Worm (Caenorhabditis elegans) whole organism, late embryonic: ENCODE measurements around the gene F18C5.9.

Experiments
- C38D4.7 ChIP-seq: fragments of 200-800 bp; sonication (Bioruptor generic); optimal IDR thresholded peaks from 2 replicates; lab custom pipeline; 2018; ENCODE audit warnings: mild to moderate bottlenecking, missing genetic modification characterization, moderate library complexity, missing compliant biosample characterization
- K02D7.2 ChIP-seq: sonication (generic microtip); optimal IDR thresholded peaks from 2 replicates; lab custom pipeline; 2017; ENCODE audit warnings: mild to moderate bottlenecking, missing genetic modification characterization, missing compliant biosample characterization
- K09A11.1 ChIP-seq: sonication (generic microtip); optimal IDR thresholded peaks from 2 replicates; lab custom pipeline; 2017; ENCODE audit warnings: antibody characterized with exemption, mild to moderate bottlenecking, missing genetic modification characterization, missing compliant biosample characterization; ENCODE audit not compliant: insufficient read depth
- ahr-1 ChIP-seq: sonication (generic microtip); optimal IDR thresholded peaks from 2 replicates; lab custom pipeline; 2016; ENCODE audit warnings: missing genetic modification characterization, missing compliant biosample characterization
- ama-1 ChIP-seq: fragments of 150-350 bp; optimal IDR thresholded peaks from 2 replicates; lab custom pipeline; 2014
- ceh-18 ChIP-seq: sonication (generic microtip); optimal IDR thresholded peaks from 2 replicates; lab custom pipeline; 2016; ENCODE audit warnings: missing genetic modification characterization, missing compliant biosample characterization
- ceh-30 ChIP-seq: fragments of 150-350 bp; optimal IDR thresholded peaks from 2 replicates; lab custom pipeline; 2014; ENCODE audit warnings: missing biosample characterization, missing genetic modification characterization
- ceh-31 ChIP-seq: sonication (generic microtip); optimal IDR thresholded peaks from 2 replicates; lab custom pipeline; 2016; ENCODE audit warnings: missing genetic modification characterization, missing compliant biosample characterization
- ceh-34 ChIP-seq: sonication (generic microtip); optimal IDR thresholded peaks from 2 replicates; lab custom pipeline; 2016; ENCODE audit warnings: mild to moderate bottlenecking, missing genetic modification characterization, missing compliant biosample characterization
- ceh-48 ChIP-seq: sonication (generic microtip); optimal IDR thresholded peaks from 2 replicates; lab custom pipeline; 2016; ENCODE audit warnings: missing genetic modification characterization, inconsistent platforms, missing compliant biosample characterization
- che-1 ChIP-seq: sonication (generic microtip); optimal IDR thresholded peaks from 2 replicates; lab custom pipeline; 2016; ENCODE audit warnings: mild to moderate bottlenecking, missing genetic modification characterization, missing compliant biosample characterization
- dmd-4 ChIP-seq: sonication (generic microtip); optimal IDR thresholded peaks from 2 replicates; lab custom pipeline; 2016; ENCODE audit warnings: borderline replicate concordance, missing genetic modification characterization, missing compliant biosample characterization
- elt-2 ChIP-seq: sonication (generic microtip); optimal IDR thresholded peaks from 2 replicates; lab custom pipeline; 2016; ENCODE audit warnings: missing genetic modification reagents, missing genetic modification characterization, missing compliant biosample characterization
- ets-4 ChIP-seq: sonication (generic microtip); optimal IDR thresholded peaks from 2 replicates; lab custom pipeline; 2016; ENCODE audit warnings: missing genetic modification characterization, missing compliant biosample characterization
- eyg-1 ChIP-seq: sonication (generic microtip); optimal IDR thresholded peaks from 2 replicates; lab custom pipeline; 2016; ENCODE audit warnings: missing genotype, missing genetic modification characterization, missing compliant biosample characterization
- fkh-10 ChIP-seq: fragments of 150-350 bp; optimal IDR thresholded peaks from 2 replicates; lab custom pipeline; 2014; ENCODE audit warnings: missing biosample characterization, missing genetic modification reagents, missing genetic modification characterization
- fkh-6 ChIP-seq: sonication (generic microtip); optimal IDR thresholded peaks from 2 replicates; lab custom pipeline; 2016; ENCODE audit warnings: missing genetic modification characterization, missing compliant biosample characterization
- hlh-30 ChIP-seq: sonication (generic microtip); optimal IDR thresholded peaks from 2 replicates; lab custom pipeline; 2017; ENCODE audit warnings: antibody characterized with exemption, missing genetic modification characterization, missing compliant biosample characterization; ENCODE audit not compliant: insufficient read depth
- hlh-6 ChIP-seq: sonication (generic microtip); optimal IDR thresholded peaks from 2 replicates; lab custom pipeline; 2016; ENCODE audit warnings: missing genotype, missing genetic modification characterization, missing compliant biosample characterization
- nfya-1 ChIP-seq: sonication (generic microtip); optimal IDR thresholded peaks from 2 replicates; lab custom pipeline; 2017; ENCODE audit warnings: missing genetic modification characterization, mild to moderate bottlenecking, missing compliant biosample characterization, antibody characterized with exemption, moderate library complexity
- nhr-232 ChIP-seq: sonication (generic microtip); optimal IDR thresholded peaks from 2 replicates; lab custom pipeline; 2016; ENCODE audit warnings: missing genetic modification characterization, missing compliant biosample characterization
- pat-9 ChIP-seq: fragments of 200-800 bp; sonication (Bioruptor generic); optimal IDR thresholded peaks from 2 replicates; lab custom pipeline; 2018; ENCODE audit warnings: mild to moderate bottlenecking, missing genetic modification characterization, moderate library complexity, missing compliant biosample characterization
- pax-1 ChIP-seq: fragments of 150-350 bp; optimal IDR thresholded peaks from 2 replicates; lab custom pipeline; 2014; ENCODE audit warnings: missing biosample characterization, missing genetic modification characterization
- pha-2 ChIP-seq: sonication (generic microtip); optimal IDR thresholded peaks from 2 replicates; lab custom pipeline; 2017; ENCODE audit warnings: mild to moderate bottlenecking, missing genetic modification characterization, missing compliant biosample characterization
- pqm-1 ChIP-seq: sonication (generic microtip); optimal IDR thresholded peaks from 2 replicates; lab custom pipeline; 2016; ENCODE audit warnings: missing genetic modification characterization, missing compliant biosample characterization
- pros-1 ChIP-seq: fragments of 150-350 bp; optimal IDR thresholded peaks from 2 replicates; lab custom pipeline; 2014; ENCODE audit warnings: missing biosample characterization, missing genetic modification reagents, missing genetic modification characterization
- rnt-1 ChIP-seq: sonication (generic microtip); optimal IDR thresholded peaks from 2 replicates; lab custom pipeline; 2016; ENCODE audit warnings: missing genetic modification characterization, missing compliant biosample characterization
- sox-4 ChIP-seq: sonication (generic microtip); optimal IDR thresholded peaks from 2 replicates; lab custom pipeline; 2017; ENCODE audit warnings: mild to moderate bottlenecking, missing genetic modification characterization, inconsistent platforms, missing compliant biosample characterization
- syd-9 ChIP-seq: sonication (generic microtip); optimal IDR thresholded peaks from 2 replicates; lab custom pipeline; 2016; ENCODE audit warnings: mild to moderate bottlenecking, missing genetic modification characterization, moderate library complexity, missing compliant biosample characterization
- tbx-2 ChIP-seq: sonication (generic microtip); optimal IDR thresholded peaks from 2 replicates; lab custom pipeline; 2016; ENCODE audit warnings: missing genetic modification characterization, missing compliant biosample characterization
- ttx-3 ChIP-seq: sonication (generic microtip); optimal IDR thresholded peaks from 2 replicates; lab custom pipeline; 2016; ENCODE audit warnings: missing genetic modification reagents, missing genetic modification characterization, missing compliant biosample characterization
- unc-3 ChIP-seq, 2 experiments: fragments of 200-800 bp in 1 of 2; sonication (Bioruptor generic) in 1 of 2; sonication (generic microtip) in 1 of 2; conservative IDR thresholded peaks in 1 of 2; optimal IDR thresholded peaks in 1 of 2; 2 replicates each; pipeline versions ENCODE4 v1.3.6 to Lab custom; 2016 to 2022; ENCODE audit warnings: missing compliant biosample characterization in 2 of 2, missing genetic modification characterization in 2 of 2, missing genetic modification reagents in 1 of 2
- unc-42 ChIP-seq: sonication (generic microtip); optimal IDR thresholded peaks from 2 replicates; lab custom pipeline; 2016; ENCODE audit warnings: missing genotype, missing genetic modification characterization, missing compliant biosample characterization
- unc-55 ChIP-seq: sonication (generic microtip); optimal IDR thresholded peaks from 2 replicates; lab custom pipeline; 2017; ENCODE audit warnings: missing biosample characterization, missing genetic modification reagents, missing genetic modification characterization

F18C5.9 gene

DNA sequence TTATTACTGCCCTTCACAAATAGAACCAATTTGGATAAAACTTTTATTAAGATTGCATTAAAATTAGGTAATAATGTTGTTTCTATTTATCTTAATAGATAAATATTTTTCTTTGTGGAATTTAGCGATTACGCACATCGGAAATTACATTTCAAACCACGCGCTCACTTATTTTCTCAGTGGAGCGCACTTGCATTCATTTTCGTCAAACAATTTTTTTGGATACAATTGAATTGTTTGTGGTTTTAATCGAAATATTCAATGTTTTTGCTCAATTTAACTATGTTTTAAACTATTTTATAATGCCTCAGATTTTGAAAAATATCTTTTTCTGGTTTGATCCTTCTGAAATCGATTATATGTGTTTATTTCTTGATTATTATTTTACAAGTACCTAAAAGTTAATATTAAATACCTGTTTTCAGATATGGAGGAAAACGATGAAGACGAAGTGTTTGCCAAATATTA is 30.9 kb upstream of the F18C5.9 start, which contains the start of gene utp-20:
TSS of gene utp-20 (plus strand) at position 418 of the 468 bp plus-strand sequence.
- TF ChIP-seq eyg-1 (tag; lab: Kevin White, UChicago) (no peak), unc-3 (GFP tag; conservative IDR thresholded peaks at IDR 0.05; lab: Robert Waterston, UW) (no peak), unc-3 (tag; optimal IDR thresholded peaks at IDR 0.05; lab: Kevin White, UChicago) (no peak), K02D7.2 (tag; lab: Kevin White, UChicago) (no peak), nfya-1 (tag; lab: Kevin White, UChicago) (peak; percentile 5), che-1 (tag; lab: Kevin White, UChicago) (no peak), unc-42 (tag; lab: Kevin White, UChicago) (peak; percentile 81), fkh-10 (no peak), ceh-34 (no peak), hlh-30 (tag; lab: Kevin White, UChicago) (peak; percentile 70), syd-9 (tag; lab: Kevin White, UChicago) (no peak), ceh-18 (no peak), ceh-48 (tag; lab: Kevin White, UChicago) (no peak), K09A11.1 (tag; lab: Kevin White, UChicago) (no peak), C38D4.7 (GFP tag; lab: Kevin White, UChicago) (no peak), pros-1 (tag; lab: Kevin White, UChicago) (no peak), sox-4 (tag; lab: Kevin White, UChicago) (no peak), ceh-31 (tag; lab: Kevin White, UChicago) (peak; percentile 26), pqm-1 (tag; lab: Kevin White, UChicago) (no peak), pax-1 (tag; lab: Kevin White, UChicago) (no peak), ets-4 (tag; lab: Kevin White, UChicago) (no peak), pat-9 (no peak), ttx-3 (tag; lab: Kevin White, UChicago) (no peak), ceh-30 (tag; lab: Kevin White, UChicago) (no peak)

DNA sequence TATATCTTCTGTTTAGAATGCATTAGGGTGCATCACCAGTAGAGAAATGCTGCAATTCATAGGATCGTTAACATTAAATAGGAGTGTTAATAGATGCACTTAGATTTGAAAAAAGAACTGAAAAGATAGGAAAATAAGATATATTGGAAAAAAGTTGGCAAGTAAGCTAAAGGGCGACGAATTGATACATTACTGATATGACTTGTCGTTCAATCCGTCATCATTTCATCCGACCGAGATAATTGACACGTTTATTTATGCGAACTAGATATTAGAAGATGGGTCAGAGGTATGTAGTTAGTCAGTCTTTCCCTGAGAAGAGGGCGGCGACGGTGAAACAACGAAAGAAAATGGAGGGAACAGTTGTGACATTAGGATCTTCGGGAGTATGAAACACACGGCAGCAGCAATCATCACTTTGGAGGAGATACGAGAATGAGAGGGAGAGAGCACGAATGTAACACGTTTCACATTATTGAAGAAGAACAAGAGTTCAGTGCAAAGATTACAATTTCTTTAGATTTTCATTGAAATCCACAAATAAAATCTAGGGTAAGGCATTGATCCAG is 22.0 kb upstream of the F18C5.9 start, which contains the start of gene lron-15:
TSS of gene lron-15 (minus strand) at position 51 of the 569 bp plus-strand sequence.
- TF ChIP-seq unc-55 (GFP tag; lab: Kevin White, UChicago) (peak; percentile 50), pqm-1 (tag; lab: Kevin White, UChicago) (no peak), rnt-1 (tag; lab: Kevin White, UChicago) (peak; percentile 21)
- TF ChIP-seq, all 69 proteins: peak for 2

DNA sequence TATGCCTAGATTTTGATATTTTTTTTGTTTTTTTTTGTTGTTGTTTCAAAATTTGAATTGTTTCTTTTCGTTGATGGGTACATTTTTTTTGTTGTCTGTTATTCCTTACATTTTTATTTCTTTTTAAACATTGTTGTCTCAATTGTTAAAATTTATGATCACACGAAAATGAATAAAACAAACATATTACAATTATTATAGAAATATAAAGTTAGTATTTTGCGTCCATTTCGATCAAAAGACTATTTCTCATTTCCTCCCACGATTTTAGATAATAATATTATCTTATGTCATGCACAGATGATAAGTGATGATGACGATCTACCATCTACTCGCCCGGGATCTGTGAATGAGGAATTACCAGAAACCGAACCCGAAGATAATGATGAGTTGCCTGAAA is 12.3 kb upstream of the F18C5.9 start, which contains the start of gene wrn-1:
TSS of gene wrn-1 (plus strand) at position 301 of the 400 bp plus-strand sequence.
- no peak for TF ChIP-seq elt-2 (tag; lab: Kevin White, UChicago)
- no peak for TF ChIP-seq nhr-232
- no peak for TF ChIP-seq ama-1 (lab: Kevin White, UChicago)
- no peak for TF ChIP-seq tbx-2 (tag; lab: Kevin White, UChicago)
- TF ChIP-seq unc-55 (GFP tag; lab: Kevin White, UChicago) = no peak
- no peak for TF ChIP-seq pha-2
- TF ChIP-seq hlh-6 (tag; lab: Kevin White, UChicago) = no peak
- no peak for TF ChIP-seq dmd-4 (tag; lab: Kevin White, UChicago)

DNA sequence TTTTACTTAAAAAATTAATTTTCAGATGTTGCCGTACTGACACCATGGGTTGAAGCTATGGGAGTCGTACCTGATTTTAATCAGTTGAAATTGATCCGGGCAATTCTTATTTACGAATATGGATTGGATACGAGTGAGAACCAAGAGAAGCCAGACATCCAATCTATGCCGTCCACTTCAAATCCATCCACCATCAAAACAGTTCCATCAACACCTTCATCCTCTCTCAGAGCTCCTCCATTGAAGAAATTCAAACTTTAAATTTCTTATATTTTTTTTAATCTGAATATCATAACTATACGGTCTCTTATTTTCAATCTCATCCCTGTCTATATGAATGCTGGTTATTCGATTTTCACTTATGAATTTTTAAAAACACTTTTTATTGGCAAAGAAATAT is 8.0 kb upstream of the F18C5.9 start:
- TF ChIP-seq pat-9 (no peak), elt-2 (tag; lab: Kevin White, UChicago) (no peak), fkh-6 (tag; lab: Kevin White, UChicago) (no peak), syd-9 (tag; lab: Kevin White, UChicago) (no peak), ahr-1 (no peak), hlh-30 (tag; lab: Kevin White, UChicago) (no peak)
